Fruit fly (Drosophila melanogaster): ENCODE measurements around the gene CG33511.
A peak's percentile ranks its signal among the peaks of the same experiment; 100 is the strongest.

CG33511 gene

DNA sequence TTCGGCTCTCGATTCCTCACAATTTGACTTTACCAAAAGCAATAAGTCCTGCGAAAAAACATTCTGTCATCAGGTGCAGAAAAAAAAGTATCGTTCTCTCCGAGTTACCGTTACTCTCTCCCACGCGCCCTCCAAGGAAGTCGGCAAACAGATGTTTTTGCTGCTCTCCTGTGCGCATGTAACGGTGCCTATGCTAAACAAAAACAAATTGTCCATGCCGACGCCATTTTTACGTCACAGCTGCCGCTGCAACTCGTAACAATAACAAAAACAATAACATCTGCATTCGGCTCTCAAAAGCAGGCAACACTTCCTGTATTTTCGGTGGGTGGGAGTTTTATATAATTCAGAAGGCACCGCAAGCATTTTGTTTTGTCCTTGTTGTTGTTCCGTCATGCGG, 22.8 kb upstream of the CG33511 start:
- no peak for TF ChIP-seq CG7045 (GFP tag; optimal IDR thresholded peaks at IDR 0.05)
- no peak for TF ChIP-seq Crg-1 (GFP tag; optimal IDR thresholded peaks at IDR 0.05)
- no peak for TF ChIP-seq CG33017 (tag; optimal IDR thresholded peaks at IDR 0.05)
- no peak for TF ChIP-seq cic (GFP tag; optimal IDR thresholded peaks at IDR 0.05)
- no peak for TF ChIP-seq CG11617 (GFP tag; optimal IDR thresholded peaks at IDR 0.05)

DNA sequence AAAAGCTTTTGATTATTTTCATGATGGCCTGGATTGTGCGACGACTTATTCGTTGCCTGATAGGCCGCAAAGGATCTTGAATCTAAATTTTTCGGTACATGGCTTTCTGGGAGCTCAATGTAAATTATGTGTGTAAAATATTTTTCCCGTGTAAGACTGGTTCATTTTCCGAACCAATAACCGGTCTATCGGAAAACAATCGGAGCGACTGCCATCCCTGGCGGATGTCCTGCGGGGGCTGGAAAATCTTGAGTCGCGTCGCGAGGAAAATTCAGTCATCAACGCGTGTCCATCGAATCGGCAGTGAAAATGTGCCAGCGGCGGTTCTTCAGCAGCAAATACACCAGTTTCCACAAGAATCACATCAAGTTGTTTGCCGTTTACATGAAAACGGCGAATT, 22.0 kb upstream of the CG33511 start, which contains the start of the genes CG46307 and Nhe2:
CG46307 (plus strand) TSS at position 243 of the 400 bp plus-strand sequence.
Nhe2 (plus strand) TSS at position 243 of the 400 bp plus-strand sequence.
- TF ChIP-seq ovo (GFP tag; optimal IDR thresholded peaks at IDR 0.05): no peak
- TF ChIP-seq Hr96 (GFP tag; optimal IDR thresholded peaks at IDR 0.05): no peak

DNA sequence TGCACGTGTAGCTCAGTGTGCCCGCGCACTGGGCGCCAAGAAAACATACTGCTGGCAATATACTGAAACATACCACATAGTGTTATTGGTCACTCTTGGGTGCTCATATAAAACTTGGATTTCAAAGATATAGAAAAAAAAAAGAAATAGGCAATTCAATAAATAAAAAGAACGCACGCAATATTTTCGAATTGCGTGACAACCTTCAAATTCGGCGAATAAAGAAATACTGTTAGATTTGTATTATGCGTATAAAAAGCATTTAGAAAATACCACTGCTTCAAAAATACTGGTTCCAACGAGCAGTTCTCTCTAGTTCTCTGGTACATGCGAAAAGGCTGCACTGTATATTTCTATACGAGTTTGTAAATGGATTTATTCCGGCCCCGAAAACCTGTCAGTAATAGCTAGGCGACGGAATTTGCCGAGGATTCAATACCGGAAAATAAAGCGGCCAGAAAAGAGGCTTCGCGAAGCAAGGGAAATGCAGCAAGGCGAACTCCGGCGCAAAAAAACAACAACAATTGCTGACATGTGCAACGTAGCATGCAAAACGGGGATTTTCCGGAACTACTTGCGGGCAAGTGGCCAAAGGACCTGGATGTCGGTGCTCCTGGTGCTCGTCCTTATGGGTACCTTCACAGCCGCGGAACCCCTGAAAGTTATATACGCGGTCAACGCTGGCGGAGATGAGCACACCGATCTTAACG, 20.3 kb upstream of the CG33511 start, which contains the start of gene CG9257:
CG9257 (plus strand) TSS at position 345 of the 710 bp plus-strand sequence.
- peak; percentile 10 for TF ChIP-seq CG7101 (tag; optimal IDR thresholded peaks at IDR 0.05)
- TF ChIP-seq Mnt (GFP tag; optimal IDR thresholded peaks at IDR 0.05): peak; percentile 99
- no peak for TF ChIP-seq Crg-1 (GFP tag; optimal IDR thresholded peaks at IDR 0.05)
- TF ChIP-seq bab1 (GFP tag; optimal IDR thresholded peaks at IDR 0.05): no peak
- TF ChIP-seq CG14711 (tag; optimal IDR thresholded peaks at IDR 0.05): no peak
- no peak for TF ChIP-seq cic (GFP tag; optimal IDR thresholded peaks at IDR 0.05)
- peak; percentile 17 for TF ChIP-seq CG11617 (GFP tag; optimal IDR thresholded peaks at IDR 0.05)
- TF ChIP-seq Hr96 (GFP tag; optimal IDR thresholded peaks at IDR 0.05): no peak
- peak; percentile 33 for TF ChIP-seq CG5204 (GFP tag; optimal IDR thresholded peaks at IDR 0.05)

dm6 chr2L:21097850-21098249, 15.6 kb upstream of the CG33511 start:
- TF ChIP-seq cnc (optimal IDR thresholded peaks at IDR 0.05) (no peak), toe (GFP tag; optimal IDR thresholded peaks at IDR 0.05) (no peak), CG11617 (GFP tag; optimal IDR thresholded peaks at IDR 0.05) (no peak), pad (GFP tag; optimal IDR thresholded peaks at IDR 0.05) (no peak), kay (GFP tag; ENCODE audit: borderline replicate concordance) (no peak)

DNA sequence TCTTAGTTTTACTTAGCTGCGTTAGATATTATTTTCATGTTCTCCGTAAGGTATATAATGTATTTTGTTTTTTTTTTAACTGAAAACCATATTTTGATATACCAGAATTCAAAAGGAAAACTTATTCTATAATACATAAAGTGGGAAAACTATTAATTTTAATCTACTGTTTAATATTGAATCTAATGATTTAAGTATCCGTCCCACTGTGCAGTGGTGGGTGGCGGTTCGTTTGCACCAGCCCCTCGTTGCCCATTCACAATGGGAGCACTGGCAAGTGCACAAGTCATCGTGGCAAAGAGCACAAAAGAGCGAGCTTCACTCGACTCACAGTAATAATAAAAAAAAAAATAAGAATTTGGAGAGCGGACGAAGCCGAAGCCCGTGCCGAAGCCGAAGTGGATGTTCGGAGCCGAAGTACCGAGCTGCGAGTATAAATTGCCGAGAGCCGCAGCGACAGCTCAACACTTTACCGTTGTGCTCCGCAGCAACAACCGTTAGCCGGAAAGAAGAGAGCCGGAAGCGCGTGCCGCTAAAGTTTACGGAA, 14.2 kb upstream of the CG33511 start, which contains the start of gene CG34136:
CG34136 (plus strand) TSS at position 475 of the 547 bp plus-strand sequence.
- TF ChIP-seq cic (GFP tag; optimal IDR thresholded peaks at IDR 0.05): no peak
- TF ChIP-seq Mnt (GFP tag; optimal IDR thresholded peaks at IDR 0.05): peak; percentile 35
- no peak for TF ChIP-seq CG7101 (tag; optimal IDR thresholded peaks at IDR 0.05)
- TF ChIP-seq CG5204 (GFP tag; optimal IDR thresholded peaks at IDR 0.05): peak; percentile 15
- TF ChIP-seq kay (GFP tag; ENCODE audit: borderline replicate concordance): no peak
- TF ChIP-seq ovo (GFP tag; optimal IDR thresholded peaks at IDR 0.05): peak; percentile 44
- peak; percentile 8 for TF ChIP-seq CG12768 (GFP tag; optimal IDR thresholded peaks at IDR 0.05)
- peak; percentile 16 for TF ChIP-seq Hr96 (GFP tag; optimal IDR thresholded peaks at IDR 0.05)
- no peak for TF ChIP-seq CG7045 (GFP tag; optimal IDR thresholded peaks at IDR 0.05)
- no peak for TF ChIP-seq cnc (optimal IDR thresholded peaks at IDR 0.05)
- TF ChIP-seq pad (GFP tag; optimal IDR thresholded peaks at IDR 0.05): peak; percentile 36
- no peak for TF ChIP-seq CG1620 (GFP tag; optimal IDR thresholded peaks at IDR 0.05)
- peak; percentile 17 for TF ChIP-seq toe (GFP tag; optimal IDR thresholded peaks at IDR 0.05)
- peak; percentile 4 for TF ChIP-seq tj (GFP tag; optimal IDR thresholded peaks at IDR 0.05)
- peak; percentile 5 for TF ChIP-seq bab1 (GFP tag; optimal IDR thresholded peaks at IDR 0.05)

- TF ChIP-seq CG5204 (GFP tag; optimal IDR thresholded peaks at IDR 0.05): no peak
- no peak for TF ChIP-seq kay (GFP tag; ENCODE audit: borderline replicate concordance)
- no peak for TF ChIP-seq cnc (optimal IDR thresholded peaks at IDR 0.05)
Observed at dm6 chr2L:21090958-21091357, 8.7 kb upstream of the CG33511 start, which contains the start of gene CG14397. Gene CG14397, plus strand, starts transcription at chr2L:21091227.

dm6 chr2L:21089075-21089474, 6.8 kb upstream of the CG33511 start, which contains the start of gene CG9259:
Gene CG9259, plus strand, starts transcription at chr2L:21089375.
- no peak for TF ChIP-seq pad (GFP tag; optimal IDR thresholded peaks at IDR 0.05)
- no peak for TF ChIP-seq CG7101 (tag; optimal IDR thresholded peaks at IDR 0.05)
- TF ChIP-seq kay (GFP tag; ENCODE audit: borderline replicate concordance): no peak
- no peak for TF ChIP-seq Hr96 (GFP tag; optimal IDR thresholded peaks at IDR 0.05)
- no peak for TF ChIP-seq tj (GFP tag; optimal IDR thresholded peaks at IDR 0.05)
- TF ChIP-seq CG12768 (GFP tag; optimal IDR thresholded peaks at IDR 0.05): no peak
- TF ChIP-seq cic (GFP tag; optimal IDR thresholded peaks at IDR 0.05): no peak
- TF ChIP-seq cnc (optimal IDR thresholded peaks at IDR 0.05): no peak
- TF ChIP-seq toe (GFP tag; optimal IDR thresholded peaks at IDR 0.05): no peak
- no peak for TF ChIP-seq Crg-1 (GFP tag; optimal IDR thresholded peaks at IDR 0.05)
- no peak for TF ChIP-seq Clk (GFP tag; optimal IDR thresholded peaks at IDR 0.05)
- TF ChIP-seq CG5204 (GFP tag; optimal IDR thresholded peaks at IDR 0.05): no peak
- TF ChIP-seq bab1 (GFP tag; optimal IDR thresholded peaks at IDR 0.05): no peak
- no peak for TF ChIP-seq CG1620 (GFP tag; optimal IDR thresholded peaks at IDR 0.05)
- TF ChIP-seq ovo (GFP tag; optimal IDR thresholded peaks at IDR 0.05): no peak
- TF ChIP-seq CG11617 (GFP tag; optimal IDR thresholded peaks at IDR 0.05): no peak
- TF ChIP-seq Mnt (GFP tag; optimal IDR thresholded peaks at IDR 0.05): no peak
- no peak for TF ChIP-seq CG7045 (GFP tag; optimal IDR thresholded peaks at IDR 0.05)
- TF ChIP-seq CG14711 (tag; optimal IDR thresholded peaks at IDR 0.05): no peak
- no peak for TF ChIP-seq CG33017 (tag; optimal IDR thresholded peaks at IDR 0.05)
